Worm (Caenorhabditis elegans) whole organism, late embryonic: ENCODE measurements around the gene dmsr-4.

Experiments
- fkh-6 ChIP-seq: sonication (generic microtip); optimal IDR thresholded peaks from 2 replicates; lab custom pipeline; 2016; ENCODE audit warnings: missing genetic modification characterization, missing compliant biosample characterization
- tbx-2 ChIP-seq: sonication (generic microtip); optimal IDR thresholded peaks from 2 replicates; lab custom pipeline; 2016; ENCODE audit warnings: missing genetic modification characterization, missing compliant biosample characterization

DNA sequence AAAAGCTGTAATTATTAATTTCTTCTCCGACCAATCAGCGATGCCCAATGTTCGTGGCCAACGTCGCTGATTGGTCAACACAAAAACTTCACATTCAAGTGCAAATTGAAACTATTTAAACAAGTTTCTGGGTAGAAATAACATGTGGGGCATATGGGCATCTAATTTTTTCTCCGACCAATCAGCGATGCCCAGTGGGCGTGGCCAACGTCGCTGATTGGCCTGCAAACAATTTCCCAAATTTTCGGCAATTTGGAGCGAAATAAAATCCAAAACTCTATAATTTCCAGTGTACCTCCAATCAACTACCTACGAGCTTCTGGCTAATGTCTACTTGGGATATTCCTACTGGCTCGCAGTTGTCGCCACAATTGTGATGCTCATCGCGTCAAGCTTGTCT lies 15.6 kb downstream of the dmsr-4 start:
- no peak for TF ChIP-seq fkh-6 (tag; lab: Kevin White, UChicago)
- TF ChIP-seq tbx-2 (tag; lab: Kevin White, UChicago), result no peak
